Worm (Caenorhabditis elegans): Measurements from ENCODE around the gene nlp-24.

The nlp-24 gene

DNA sequence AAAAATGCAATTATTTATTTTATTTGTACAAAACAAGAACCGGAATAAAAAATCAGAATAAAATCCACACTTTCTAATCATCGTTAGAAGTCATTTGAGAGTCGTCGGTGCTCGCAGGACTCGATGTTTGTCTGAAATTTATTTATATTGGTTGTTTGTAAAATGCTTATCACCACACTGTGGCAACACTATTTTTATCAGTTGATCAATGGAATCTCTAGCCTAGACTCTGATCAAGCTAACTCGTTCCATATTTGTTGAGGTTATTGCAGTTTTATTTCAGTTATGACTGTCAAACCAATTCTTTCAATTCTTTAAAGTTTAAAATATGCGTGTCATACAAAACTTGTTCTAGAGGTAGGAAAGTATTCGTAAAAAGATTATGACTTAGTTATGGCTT, 11.7 kb upstream of the nlp-24 start, which contains the start of gene dhs-20:
TSS of gene dhs-20 (minus strand) at position 80 of the 400 bp plus-strand sequence.
- TF ChIP-seq ceh-39 (tag; optimal IDR thresholded peaks at IDR 0.05) (no peak), M03D4.4 (tag; optimal IDR thresholded peaks at IDR 0.05) (no peak), nhr-237 (tag; optimal IDR thresholded peaks at IDR 0.05) (no peak), drap-1 (GFP tag; optimal IDR thresholded peaks at IDR 0.05) (no peak), zip-8 (tag; optimal IDR thresholded peaks at IDR 0.05) (no peak), mab-5 (tag; optimal IDR thresholded peaks at IDR 0.05) (no peak), unc-39 (tag; optimal IDR thresholded peaks at IDR 0.05) (no peak), pha-4 (tag; optimal IDR thresholded peaks at IDR 0.05) (no peak), nhr-2 (tag; optimal IDR thresholded peaks at IDR 0.05) (no peak), blmp-1 (tag; optimal IDR thresholded peaks at IDR 0.05) (no peak), mep-1 (tag; optimal IDR thresholded peaks at IDR 0.05) (no peak), lin-32 (GFP tag; optimal IDR thresholded peaks at IDR 0.05) (no peak), snpc-4 (tag; optimal IDR thresholded peaks at IDR 0.05) (no peak), cnd-1 (tag; optimal IDR thresholded peaks at IDR 0.05) (no peak), mls-2 (tag; optimal IDR thresholded peaks at IDR 0.05) (no peak), nhr-28 (tag; optimal IDR thresholded peaks at IDR 0.05) (no peak)

DNA sequence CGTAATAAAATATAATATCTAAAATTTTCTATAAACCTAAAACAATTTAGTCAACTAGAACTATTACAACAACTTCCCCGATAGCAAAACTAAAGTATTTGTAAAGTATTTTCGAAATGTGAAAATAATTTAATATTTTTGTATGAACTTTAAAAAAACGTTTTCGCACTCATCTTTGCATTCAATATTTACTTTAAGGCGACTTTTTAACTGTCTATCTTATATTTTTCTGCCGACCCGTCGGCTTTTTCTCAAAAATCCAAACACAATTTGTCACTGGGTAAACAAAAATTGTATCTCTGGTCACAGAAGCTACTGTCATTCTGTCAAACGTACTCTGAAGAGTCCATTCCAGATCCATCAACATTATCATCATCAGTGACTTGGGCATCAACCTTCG, 10.9 kb upstream of the nlp-24 start:
- no peak for TF ChIP-seq sem-2 (GFP tag; optimal IDR thresholded peaks at IDR 0.05)
- no peak for TF ChIP-seq flh-1 (GFP tag; optimal IDR thresholded peaks at IDR 0.05)
- no peak for TF ChIP-seq nhr-28 (tag; optimal IDR thresholded peaks at IDR 0.05)
- no peak for TF ChIP-seq nhr-76 (tag; optimal IDR thresholded peaks at IDR 0.05)
- no peak for TF ChIP-seq nhr-2 (tag; optimal IDR thresholded peaks at IDR 0.05)
- no peak for TF ChIP-seq tbx-8 (GFP tag; optimal IDR thresholded peaks at IDR 0.05)
- TF ChIP-seq unc-120 (tag; optimal IDR thresholded peaks at IDR 0.05; ENCODE audit: poor library complexity, severe bottlenecking), result no peak

DNA sequence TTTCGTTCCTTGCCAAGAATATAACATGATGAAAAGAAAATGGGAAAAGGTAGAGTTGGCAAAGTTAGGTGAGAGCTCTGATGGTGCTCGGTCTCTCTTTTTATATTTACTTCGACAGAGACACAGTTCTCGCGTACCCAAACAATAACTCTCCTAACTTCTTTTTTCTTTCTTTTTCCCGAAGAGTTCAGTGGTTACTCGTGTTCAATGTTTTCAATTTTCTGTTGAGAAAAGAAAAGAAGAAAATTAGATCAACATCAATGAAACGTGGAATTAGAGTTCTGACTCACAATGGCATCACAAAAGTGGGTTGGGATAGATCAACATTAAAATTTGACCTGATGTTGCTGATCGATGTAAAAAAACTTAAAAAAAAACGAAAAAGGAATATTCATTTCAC, 9.8 kb upstream of the nlp-24 start, which contains the start of gene idpp-16:
TSS of gene idpp-16 (minus strand) at position 101 of the 400 bp plus-strand sequence.
- no peak for TF ChIP-seq unc-120 (tag; optimal IDR thresholded peaks at IDR 0.05; ENCODE audit: poor library complexity, severe bottlenecking)
- TF ChIP-seq pha-4 (tag; optimal IDR thresholded peaks at IDR 0.05), result no peak
- TF ChIP-seq sptf-1 (tag; optimal IDR thresholded peaks at IDR 0.05), result no peak
- TF ChIP-seq snpc-4 (tag; optimal IDR thresholded peaks at IDR 0.05), result no peak

ce11 chrV:11610049-11610448, 6.1 kb upstream of the nlp-24 start, which contains the start of gene piit-1:
piit-1 (minus strand) TSS chrV:11610149.
- no peak for TF ChIP-seq mls-2 (tag; optimal IDR thresholded peaks at IDR 0.05)
- no peak for TF ChIP-seq ceh-83 (GFP tag; optimal IDR thresholded peaks at IDR 0.05)
- no peak for TF ChIP-seq mab-5 (tag; optimal IDR thresholded peaks at IDR 0.05)
- TF ChIP-seq ces-1 (GFP tag; optimal IDR thresholded peaks at IDR 0.05), result no peak

ce11 chrV:11610481-11610880, 5.7 kb upstream of the nlp-24 start, which contains the start of gene sas-5:
sas-5 (plus strand) TSS chrV:11610737.
- TF ChIP-seq nhr-76 (tag; optimal IDR thresholded peaks at IDR 0.05), result peak; percentile 19
- TF ChIP-seq ztf-11 (tag; optimal IDR thresholded peaks at IDR 0.05), result peak; percentile 77
- TF ChIP-seq ceh-43 (GFP tag; optimal IDR thresholded peaks at IDR 0.05), result no peak
- no peak for TF ChIP-seq ceh-39 (tag; optimal IDR thresholded peaks at IDR 0.05)
- TF ChIP-seq lsy-2 (tag; optimal IDR thresholded peaks at IDR 0.05), result peak; percentile 73
- TF ChIP-seq cnd-1 (tag; optimal IDR thresholded peaks at IDR 0.05), result peak; percentile 73
- TF ChIP-seq mls-2 (tag; optimal IDR thresholded peaks at IDR 0.05), result peak; percentile 89
- TF ChIP-seq drap-1 (GFP tag; optimal IDR thresholded peaks at IDR 0.05), result peak; percentile 88
- TF ChIP-seq nhr-28 (tag; optimal IDR thresholded peaks at IDR 0.05), result peak; percentile 5
- TF ChIP-seq flh-1 (GFP tag; optimal IDR thresholded peaks at IDR 0.05), result peak; percentile 75
- TF ChIP-seq ham-2 (GFP tag; optimal IDR thresholded peaks at IDR 0.05), result peak; percentile 55
- peak; percentile 6 for TF ChIP-seq lin-13 (tag; optimal IDR thresholded peaks at IDR 0.05)
- TF ChIP-seq lin-32 (GFP tag; optimal IDR thresholded peaks at IDR 0.05), result peak; percentile 48
- TF ChIP-seq elt-1 (tag; optimal IDR thresholded peaks at IDR 0.05; ENCODE audit: borderline replicate concordance, insufficient read depth), result peak; percentile 5
- peak; percentile 62 for TF ChIP-seq bed-3 (GFP tag; optimal IDR thresholded peaks at IDR 0.05)
- TF ChIP-seq ceh-83 (GFP tag; optimal IDR thresholded peaks at IDR 0.05), result peak; percentile 81
- TF ChIP-seq nhr-12 (tag; optimal IDR thresholded peaks at IDR 0.05), result peak; percentile 37
- TF ChIP-seq mab-5 (tag; optimal IDR thresholded peaks at IDR 0.05), result peak; percentile 18
- no peak for TF ChIP-seq snpc-4 (tag; optimal IDR thresholded peaks at IDR 0.05)
- TF ChIP-seq nhr-237 (tag; optimal IDR thresholded peaks at IDR 0.05), result peak; percentile 53
- TF ChIP-seq sptf-1 (tag; optimal IDR thresholded peaks at IDR 0.05), result peak; percentile 94
- TF ChIP-seq pha-4 (tag; optimal IDR thresholded peaks at IDR 0.05), result peak; percentile 37
- peak; percentile 12 for TF ChIP-seq elt-3 (tag; optimal IDR thresholded peaks at IDR 0.05)
- TF ChIP-seq blmp-1 (tag; optimal IDR thresholded peaks at IDR 0.05), result peak; percentile 45
- no peak for TF ChIP-seq zip-8 (tag; optimal IDR thresholded peaks at IDR 0.05)
- TF ChIP-seq unc-120 (tag; optimal IDR thresholded peaks at IDR 0.05; ENCODE audit: poor library complexity, severe bottlenecking), result peak; percentile 92
- peak; percentile 83 for TF ChIP-seq hlh-1 (tag; optimal IDR thresholded peaks at IDR 0.05)
- no peak for TF ChIP-seq unc-62 (GFP tag; optimal IDR thresholded peaks at IDR 0.05)
- peak; percentile 55 for TF ChIP-seq ces-1 (GFP tag; optimal IDR thresholded peaks at IDR 0.05)
- TF ChIP-seq nhr-2 (tag; optimal IDR thresholded peaks at IDR 0.05), result no peak
- TF ChIP-seq mep-1 (tag; optimal IDR thresholded peaks at IDR 0.05), result peak; percentile 70
- TF ChIP-seq unc-39 (tag; optimal IDR thresholded peaks at IDR 0.05), result no peak
- peak; percentile 87 for TF ChIP-seq M03D4.4 (tag; optimal IDR thresholded peaks at IDR 0.05)
- TF ChIP-seq sem-2 (GFP tag; optimal IDR thresholded peaks at IDR 0.05), result peak; percentile 51
- TF ChIP-seq tbx-8 (GFP tag; optimal IDR thresholded peaks at IDR 0.05), result peak; percentile 80

Measured in whole organism, mixed stage, embryonic.